Worm (Caenorhabditis elegans): ENCODE results near the gene jmjd-5.
A peak's percentile ranks its signal among the peaks of the same experiment; 100 is the strongest.

The jmjd-5 gene

DNA sequence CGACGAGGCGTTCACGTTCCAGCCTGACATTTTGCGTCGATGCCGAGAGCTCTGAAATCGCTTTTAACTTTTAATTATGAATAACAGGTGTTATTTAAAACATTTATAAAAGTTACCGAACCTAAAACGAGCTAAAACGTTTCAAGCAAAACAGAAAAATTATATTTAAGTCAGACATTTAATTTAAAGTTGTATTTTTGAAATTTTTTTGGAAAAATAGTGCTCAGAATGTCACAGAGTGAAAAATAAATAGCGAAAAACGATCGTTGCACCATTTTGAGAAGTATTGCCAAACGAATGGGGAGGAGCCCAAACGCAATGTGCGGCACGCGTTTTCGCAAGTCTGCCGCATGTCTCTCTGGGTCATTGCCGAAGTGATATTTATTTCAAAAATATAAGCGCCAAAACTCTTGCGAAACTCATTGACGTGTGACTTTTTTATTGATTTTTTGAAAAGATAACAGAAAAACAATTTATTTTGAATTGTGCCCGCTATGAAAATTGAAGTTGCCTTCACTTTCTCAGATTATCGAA lies 14.2 kb upstream of the jmjd-5 start, which contains the start of gene erfa-3 (continued):
- TF ChIP-seq ceh-88 (GFP tag; IDR thresholded peaks at IDR 0.05) = no peak
- no peak for TF ChIP-seq C34B4.2 (tag; optimal IDR thresholded peaks at IDR 0.05)
- peak; percentile 59 for TF ChIP-seq lin-14 (GFP tag; optimal IDR thresholded peaks at IDR 0.05)
- no peak for TF ChIP-seq fos-1 (tag; optimal IDR thresholded peaks at IDR 0.05)
- peak; percentile 53 for TF ChIP-seq egl-13 (tag; optimal IDR thresholded peaks at IDR 0.05)
- peak; percentile 27 for TF ChIP-seq ztf-4 (tag; optimal IDR thresholded peaks at IDR 0.05)
- TF ChIP-seq unc-86 (tag; optimal IDR thresholded peaks at IDR 0.05) = peak; percentile 38
- peak; percentile 67 for TF ChIP-seq C16A3.4 (tag; optimal IDR thresholded peaks at IDR 0.05)
- TF ChIP-seq unc-30 (tag; optimal IDR thresholded peaks at IDR 0.05) = no peak
- peak; percentile 68 for TF ChIP-seq nhr-76 (tag; optimal IDR thresholded peaks at IDR 0.05)
- TF ChIP-seq skn-1 (tag; optimal IDR thresholded peaks at IDR 0.05) = peak; percentile 87
- no peak for TF ChIP-seq blmp-1 (tag; optimal IDR thresholded peaks at IDR 0.05)
- TF ChIP-seq pqm-1 (tag; optimal IDR thresholded peaks at IDR 0.05) = no peak
- TF ChIP-seq ceh-82 (tag; optimal IDR thresholded peaks at IDR 0.05) = peak; percentile 64 to 73 (median 70)
- TF ChIP-seq hlh-17 (GFP tag; optimal IDR thresholded peaks at IDR 0.05; ENCODE audit: borderline replicate concordance) = no peak
- no peak for TF ChIP-seq nhr-12 (tag; optimal IDR thresholded peaks at IDR 0.05)
- peak in 1 of 2 experiments; percentile 64 for TF ChIP-seq mdl-1 (tag; optimal IDR thresholded peaks at IDR 0.05)
- peak; percentile 5 for TF ChIP-seq nhr-84 (tag; optimal IDR thresholded peaks at IDR 0.05)
- no peak for TF ChIP-seq nhr-28 (tag; optimal IDR thresholded peaks at IDR 0.05)
- peak; percentile 29 for TF ChIP-seq zip-4 (GFP tag; optimal IDR thresholded peaks at IDR 0.05)
- TF ChIP-seq jun-1 (tag; optimal IDR thresholded peaks at IDR 0.05) = peak; percentile 33
- TF ChIP-seq fkh-4 (tag; optimal IDR thresholded peaks at IDR 0.05; ENCODE audit: borderline replicate concordance) = no peak
- peak; percentile 40 for TF ChIP-seq isw-1 (GFP tag; IDR thresholded peaks at IDR 0.05)
- TF ChIP-seq nhr-47 (tag; optimal IDR thresholded peaks at IDR 0.05) = peak; percentile 62
- TF ChIP-seq fkh-10 (GFP tag; optimal IDR thresholded peaks at IDR 0.05) = no peak
- no peak for TF ChIP-seq mab-9 (GFP tag; IDR thresholded peaks at IDR 0.05)
- no peak for TF ChIP-seq Y116A8C.19 (tag; optimal IDR thresholded peaks at IDR 0.05; ENCODE audit: borderline replicate concordance)
- TF ChIP-seq aly-2 (tag; optimal IDR thresholded peaks at IDR 0.05) = no peak
- peak; percentile 68 for TF ChIP-seq dsc-1 (tag; optimal IDR thresholded peaks at IDR 0.05)
- TF ChIP-seq nhr-11 (tag; optimal IDR thresholded peaks at IDR 0.05) = no peak
- no peak for TF ChIP-seq lin-15B (tag; optimal IDR thresholded peaks at IDR 0.05)
- no peak for TF ChIP-seq tlp-1 (tag; optimal IDR thresholded peaks at IDR 0.05)
- no peak for TF ChIP-seq aha-1 (tag; optimal IDR thresholded peaks at IDR 0.05)
- TF ChIP-seq nhr-90 (tag; optimal IDR thresholded peaks at IDR 0.05; ENCODE audit: poor library complexity) = peak; percentile 69
- no peak for TF ChIP-seq sup-37 (GFP tag; optimal IDR thresholded peaks at IDR 0.05)
- peak in 1 of 6 experiments; percentile 54 for TF ChIP-seq elt-3 (tag; optimal IDR thresholded peaks at IDR 0.05)
- peak; percentile 44 for TF ChIP-seq irx-1 (tag; optimal IDR thresholded peaks at IDR 0.05)
- peak; percentile 34 for TF ChIP-seq sox-4 (tag; optimal IDR thresholded peaks at IDR 0.05)
- no peak for TF ChIP-seq unc-62 (GFP tag; optimal IDR thresholded peaks at IDR 0.05)
- peak; percentile 28 for TF ChIP-seq ceh-8 (GFP tag; optimal IDR thresholded peaks at IDR 0.05)
- TF ChIP-seq ceh-90 (tag; optimal IDR thresholded peaks at IDR 0.05) = no peak
- TF ChIP-seq lin-39 (tag; optimal IDR thresholded peaks at IDR 0.05) = peak; percentile 62
- no peak for TF ChIP-seq pag-3 (tag; optimal IDR thresholded peaks at IDR 0.05; ENCODE audit: borderline replicate concordance, insufficient read depth)
- TF ChIP-seq unc-98 (GFP tag; IDR thresholded peaks at IDR 0.05) = no peak
- TF ChIP-seq efl-3 (GFP tag; optimal IDR thresholded peaks at IDR 0.05) = no peak
- TF ChIP-seq lir-3 (tag; optimal IDR thresholded peaks at IDR 0.05; ENCODE audit: poor library complexity) = peak; percentile 15

Data from whole organism, L1 larva.